Fruit fly (Drosophila melanogaster) whole organism, embryonic: Measurements from ENCODE around the gene CG6959.
A peak's percentile ranks its signal among the peaks of the same experiment; 100 is the strongest.

Experiments used
- Awh ChIP-seq: fragments of 200-800 bp; sonication (Bioruptor generic); IDR thresholded peaks from 2 replicates; pipeline ENCODE4, ENCODE4 v1.3.6; 2022; ENCODE audit warnings: missing biosample characterization, missing genetic modification characterization
- CG12299 ChIP-seq: fragments of 200-800 bp; sonication (Bioruptor generic); optimal IDR thresholded peaks from 2 replicates; lab custom pipeline; 2018; ENCODE audit warnings: missing biosample characterization, mild to moderate bottlenecking, missing genetic modification characterization
- CG14050 ChIP-seq: fragments of 200-800 bp; sonication (Bioruptor generic); IDR thresholded peaks from 3 replicates; pipeline ENCODE4 v1.3.6; 2022; ENCODE audit warnings: missing biosample characterization, missing genetic modification characterization
- CG1529 ChIP-seq: fragments of 200-800 bp; sonication (Bioruptor generic); optimal IDR thresholded peaks from 3 replicates; lab custom pipeline; 2018; ENCODE audit warnings: missing biosample characterization, missing genetic modification characterization
- CG15479 ChIP-seq: fragments of 200-800 bp; sonication (Bioruptor generic); optimal IDR thresholded peaks from 3 replicates; lab custom pipeline; 2019; ENCODE audit warnings: missing biosample characterization, mild to moderate bottlenecking, missing genetic modification characterization, moderate library complexity
- CG17802 ChIP-seq: fragments of 200-800 bp; sonication (Bioruptor generic); optimal IDR thresholded peaks from 2 replicates; lab custom pipeline; 2018; ENCODE audit warnings: missing biosample characterization, mild to moderate bottlenecking, missing genetic modification characterization, moderate library complexity
- CG18262 ChIP-seq: fragments of 200-800 bp; optimal IDR thresholded peaks from 3 replicates; lab custom pipeline; 2019; ENCODE audit warnings: missing biosample characterization, mild to moderate bottlenecking, missing genetic modification characterization, moderate library complexity
- CG18599 ChIP-seq: fragments of 200-800 bp; sonication (Bioruptor generic); optimal IDR thresholded peaks from 3 replicates; lab custom pipeline; 2017; ENCODE audit warnings: missing biosample characterization, missing genetic modification characterization, mild to moderate bottlenecking, moderate library complexity, missing genetic modification reagents
- CG18764 ChIP-seq: fragments of 200-800 bp; sonication (Bioruptor generic); optimal IDR thresholded peaks from 3 replicates; lab custom pipeline; 2016; ENCODE audit warnings: missing biosample characterization, missing genetic modification characterization
- CG2889 ChIP-seq: fragments of 200-800 bp; sonication (Bioruptor generic); IDR thresholded peaks from 3 replicates; pipeline ENCODE4 v1.3.6; 2022; ENCODE audit warnings: missing biosample characterization, missing genetic modification characterization
- CG3407 ChIP-seq: fragments of 200-800 bp; sonication (Bioruptor generic); optimal IDR thresholded peaks from 2 replicates; lab custom pipeline; 2018; ENCODE audit warnings: missing biosample characterization, mild to moderate bottlenecking, missing genetic modification characterization
- CG3838 ChIP-seq: fragments of 200-800 bp; sonication (Bioruptor generic); optimal IDR thresholded peaks from 3 replicates; lab custom pipeline; 2016; ENCODE audit warnings: missing biosample characterization, missing genetic modification characterization
- CG3995 ChIP-seq: fragments of 200-800 bp; sonication (Bioruptor generic); optimal IDR thresholded peaks from 3 replicates; lab custom pipeline; 2016; ENCODE audit warnings: missing biosample characterization, missing genetic modification characterization
- CG6654 ChIP-seq: fragments of 200-800 bp; sonication (Bioruptor generic); optimal IDR thresholded peaks from 2 replicates; lab custom pipeline; 2017; ENCODE audit warnings: missing biosample characterization, mild to moderate bottlenecking, missing genetic modification characterization
- CG6791 ChIP-seq: fragments of 200-800 bp; sonication (Bioruptor generic); IDR thresholded peaks from 3 replicates; pipeline ENCODE4 v1.3.6; 2022; ENCODE audit warnings: missing biosample characterization, missing genetic modification characterization; ENCODE audit not compliant: partially characterized antibody
- CG7271 ChIP-seq: fragments of 200-800 bp; sonication (Bioruptor generic); optimal IDR thresholded peaks from 2 replicates; lab custom pipeline; 2018; ENCODE audit warnings: missing biosample characterization, mild to moderate bottlenecking, missing genetic modification characterization, moderate library complexity
- CG7556 ChIP-seq: fragments of 200-800 bp; sonication (Bioruptor generic); optimal IDR thresholded peaks from 2 replicates; lab custom pipeline; 2017; ENCODE audit warnings: missing biosample characterization, mild to moderate bottlenecking, missing genetic modification characterization
- Deaf1 ChIP-seq: fragments of 200-800 bp; optimal IDR thresholded peaks from 3 replicates; lab custom pipeline; 2019; ENCODE audit warnings: missing biosample characterization, mild to moderate bottlenecking, missing genetic modification characterization, moderate library complexity
- E2f2 ChIP-seq: fragments of 200-800 bp; sonication (Bioruptor generic); IDR thresholded peaks from 2 replicates; pipeline ENCODE4 v1.3.6; 2022; ENCODE audit warnings: missing biosample characterization, missing genetic modification characterization
- Eip74EF ChIP-seq, 2 experiments: fragments of 200-800 bp in 1 of 2; fragments of >200 bp in 1 of 2; sonication (Bioruptor generic) in 1 of 2; optimal IDR thresholded peaks; 2 replicates each; lab custom pipeline; 2017 to 2019; ENCODE audit warnings: missing biosample characterization in 2 of 2, missing genetic modification characterization in 2 of 2, mild to moderate bottlenecking in 1 of 2, moderate library complexity in 1 of 2
- Elba2 ChIP-seq: fragments of 200-800 bp; sonication (Bioruptor generic); optimal IDR thresholded peaks from 3 replicates; lab custom pipeline; 2016; ENCODE audit warnings: missing biosample characterization, missing genetic modification characterization
- Ets97D ChIP-seq: fragments of 200-800 bp; sonication (Bioruptor generic); optimal IDR thresholded peaks from 3 replicates; lab custom pipeline; 2016; ENCODE audit warnings: missing biosample characterization, missing genetic modification characterization
- Hr39 ChIP-seq: fragments of >200 bp; optimal IDR thresholded peaks from 2 replicates; lab custom pipeline; 2017
- Hsf ChIP-seq: fragments of 200-800 bp; sonication (Bioruptor generic); optimal IDR thresholded peaks from 3 replicates; lab custom pipeline; 2016; ENCODE audit warnings: missing biosample characterization, missing genetic modification characterization
- Lhr ChIP-seq: fragments of 200-800 bp; sonication (Bioruptor generic); optimal IDR thresholded peaks from 3 replicates; lab custom pipeline; 2017; ENCODE audit warnings: mild to moderate bottlenecking, missing biosample characterization, missing genetic modification reagents, missing genetic modification characterization
- Meics ChIP-seq: fragments of 200-800 bp; sonication (Bioruptor generic); optimal IDR thresholded peaks from 2 replicates; lab custom pipeline; 2017; ENCODE audit warnings: missing biosample characterization, mild to moderate bottlenecking, missing genetic modification characterization
- Nf-YB ChIP-seq: fragments of 200-800 bp; sonication (Bioruptor generic); optimal IDR thresholded peaks from 3 replicates; lab custom pipeline; 2019; ENCODE audit warnings: missing biosample characterization, mild to moderate bottlenecking, missing genetic modification characterization, moderate library complexity
- Usf ChIP-seq: fragments of 200-800 bp; sonication (Bioruptor generic); optimal IDR thresholded peaks from 2 replicates; lab custom pipeline; 2017; ENCODE audit warnings: missing genotype, missing biosample characterization, missing genetic modification characterization
- bbx ChIP-seq: fragments of 200-800 bp; sonication (Bioruptor generic); IDR thresholded peaks from 2 replicates; pipeline ENCODE4 v1.3.6; 2022; ENCODE audit warnings: missing biosample characterization, missing genetic modification characterization; ENCODE audit not compliant: partially characterized antibody
- bigmax ChIP-seq: fragments of 200-800 bp; sonication (Bioruptor generic); optimal IDR thresholded peaks from 2 replicates; lab custom pipeline; 2018; ENCODE audit warnings: missing biosample characterization, mild to moderate bottlenecking, missing genetic modification characterization
- bowl ChIP-seq: fragments of 200-800 bp; sonication (Bioruptor generic); IDR thresholded peaks from 2 replicates; pipeline ENCODE4 v1.3.6; 2022; ENCODE audit warnings: missing biosample characterization, missing genetic modification characterization
- cad ChIP-seq: fragments of >200 bp; optimal IDR thresholded peaks from 2 replicates; lab custom pipeline; 2017; ENCODE audit warnings: missing biosample characterization, missing genetic modification characterization
- chm ChIP-seq: fragments of 200-800 bp; sonication (Bioruptor generic); IDR thresholded peaks from 2 replicates; pipeline ENCODE4 v1.3.6; 2022; ENCODE audit warnings: missing biosample characterization, missing genetic modification characterization
- da ChIP-seq: fragments of 200-800 bp; sonication (Bioruptor generic); optimal IDR thresholded peaks from 2 replicates; lab custom pipeline; 2016; ENCODE audit warnings: missing biosample characterization, missing genetic modification characterization
- dan ChIP-seq: fragments of 200-800 bp; sonication (Bioruptor generic); IDR thresholded peaks from 2 replicates; pipeline ENCODE4 v1.3.6; 2022; ENCODE audit warnings: missing biosample characterization, missing genetic modification characterization
- dmrt11E ChIP-seq: fragments of 200-800 bp; sonication (Bioruptor generic); optimal IDR thresholded peaks from 3 replicates; lab custom pipeline; 2018; ENCODE audit warnings: missing biosample characterization, mild to moderate bottlenecking, missing genetic modification characterization, moderate library complexity
- fd96Cb ChIP-seq: fragments of 200-800 bp; sonication (Bioruptor generic); optimal IDR thresholded peaks from 2 replicates; lab custom pipeline; 2018; ENCODE audit warnings: missing biosample characterization, mild to moderate bottlenecking, missing genetic modification characterization, moderate library complexity
- gem ChIP-seq: fragments of 200-800 bp; sonication (Bioruptor generic); optimal IDR thresholded peaks from 2 replicates; lab custom pipeline; 2019; ENCODE audit warnings: missing biosample characterization, mild to moderate bottlenecking, missing genetic modification characterization, moderate library complexity
- gro ChIP-seq: fragments of 200-800 bp; sonication (Bioruptor generic); optimal IDR thresholded peaks from 2 replicates; lab custom pipeline; 2016; ENCODE audit warnings: missing biosample characterization, missing genetic modification characterization
- hth ChIP-seq: fragments of >200 bp; optimal IDR thresholded peaks from 2 replicates; lab custom pipeline; 2017; ENCODE audit warnings: inconsistent platforms
- ken ChIP-seq: fragments of 200-800 bp; sonication (Bioruptor generic); IDR thresholded peaks from 3 replicates; pipeline ENCODE4 v1.3.6; 2022; ENCODE audit warnings: missing biosample characterization, missing genetic modification characterization
- lab ChIP-seq: fragments of 200-800 bp; sonication (Bioruptor generic); optimal IDR thresholded peaks from 3 replicates; lab custom pipeline; 2017; ENCODE audit warnings: missing biosample characterization, missing genetic modification characterization, mild to moderate bottlenecking, moderate library complexity, missing genetic modification reagents
- maf-S ChIP-seq: fragments of 200-800 bp; sonication (Bioruptor generic); optimal IDR thresholded peaks from 2 replicates; lab custom pipeline; 2016; ENCODE audit warnings: missing biosample characterization, missing genetic modification characterization
- sens ChIP-seq: fragments of 200-800 bp; sonication (Bioruptor generic); peaks from one replicate; lab custom pipeline; 2016; ENCODE audit warnings: missing biosample characterization, missing genetic modification characterization
- sima ChIP-seq: fragments of 200-800 bp; sonication (Bioruptor generic); optimal IDR thresholded peaks from 2 replicates; lab custom pipeline; 2016; ENCODE audit warnings: missing biosample characterization, missing genetic modification characterization
- stwl ChIP-seq: fragments of 200-800 bp; sonication (Bioruptor generic); optimal IDR thresholded peaks from 3 replicates; lab custom pipeline; 2018; ENCODE audit warnings: missing biosample characterization, mild to moderate bottlenecking, missing genetic modification characterization, moderate library complexity
- trem ChIP-seq: fragments of 200-800 bp; optimal IDR thresholded peaks from 3 replicates; lab custom pipeline; 2019; ENCODE audit warnings: missing biosample characterization, mild to moderate bottlenecking, missing genetic modification characterization, moderate library complexity
- tup ChIP-seq: fragments of 200-800 bp; sonication (Bioruptor generic); optimal IDR thresholded peaks from 2 replicates; lab custom pipeline; 2016; ENCODE audit warnings: missing biosample characterization, mild to moderate bottlenecking, missing genetic modification characterization, moderate library complexity
- vnd ChIP-seq: fragments of 200-800 bp; sonication (Bioruptor generic); IDR thresholded peaks from 3 replicates; pipeline ENCODE4 v1.3.6; 2022; ENCODE audit warnings: missing biosample characterization, missing genetic modification characterization; ENCODE audit not compliant: partially characterized antibody
- wor ChIP-seq: fragments of 200-800 bp; sonication (Bioruptor generic); IDR thresholded peaks from 2 replicates; pipeline ENCODE4 v1.3.6; 2022; ENCODE audit warnings: missing biosample characterization, missing genetic modification characterization
- zen2 ChIP-seq: fragments of 200-800 bp; sonication (Bioruptor generic); IDR thresholded peaks from 3 replicates; pipeline ENCODE4 v1.3.6; 2022; ENCODE audit warnings: missing biosample characterization, missing genetic modification characterization; ENCODE audit not compliant: partially characterized antibody

CG6959 gene

dm6 chr3R:11882506-11882953 is 13.3 kb upstream of the CG6959 start, which contains the start of the genes CG6962 and CG31368:
TSS of gene CG6962 (minus strand) at chr3R:11882534.
TSS of gene CG31368 (plus strand) at chr3R:11882790.
- TF ChIP-seq CG6654 (GFP tag; lab: Kevin White, UChicago) (peak; percentile 21), CG14050 (GFP tag; lab: Robert Waterston, UW) (peak; percentile 59), Usf (GFP tag; lab: Kevin White, UChicago) (peak; percentile 66), zen2 (GFP tag; lab: Robert Waterston, UW) (no peak), chm (no peak), sens (GFP tag; lab: Kevin White, UChicago) (peak; percentile 94), Meics (peak; percentile 81), Lhr (GFP tag; lab: Kevin White, UChicago) (peak; percentile 85), CG3838 (GFP tag; lab: Kevin White, UChicago) (peak; percentile 31), CG18764 (GFP tag; lab: Kevin White, UChicago) (peak; percentile 76), stwl (peak; percentile 78), Ets97D (GFP tag; lab: Kevin White, UChicago) (peak; percentile 70), E2f2 (peak; percentile 62), tup (GFP tag; lab: Kevin White, UChicago) (peak; percentile 54), Nf-YB (GFP tag; lab: Kevin White, UChicago) (peak; percentile 53), CG18599 (GFP tag; lab: Kevin White, UChicago) (peak; percentile 76), fd96Cb (peak; percentile 84), CG18262 (tag; lab: Kevin White, UChicago) (peak; percentile 80), dan (GFP tag; lab: Robert Waterston, UW) (no peak), hth (lab: Kevin White, UChicago) (no peak), sima (GFP tag; lab: Kevin White, UChicago) (no peak), Deaf1 (tag; lab: Kevin White, UChicago) (peak; percentile 43), ken (GFP tag; lab: Robert Waterston, UW) (peak; percentile 74; the same call in 2 of the 3 replicates), lab (GFP tag; lab: Kevin White, UChicago) (no peak), Eip74EF (GFP tag; optimal IDR thresholded peaks at IDR 0.05; lab: Kevin White, UChicago) (peak in 1 of 2 experiments; percentile 57), wor (peak; percentile 15; the same call in 1 of the 2 replicates), CG6791 (GFP tag; lab: Robert Waterston, UW) (no peak), da (peak; percentile 10), CG7556 (GFP tag; lab: Kevin White, UChicago) (peak; percentile 72), trem (peak; percentile 95), gem (tag; lab: Kevin White, UChicago) (peak; percentile 93), CG7271 (tag; lab: Kevin White, UChicago) (peak; percentile 48), dmrt11E (tag; lab: Kevin White, UChicago) (peak; percentile 86), Awh (GFP tag; lab: Robert Waterston, UW) (peak; percentile 58; the same call in 1 of the 2 replicates), gro (peak; percentile 32), Hsf (GFP tag; lab: Kevin White, UChicago) (peak; percentile 84), CG3995 (GFP tag; lab: Kevin White, UChicago) (peak; percentile 54), bowl (GFP tag; lab: Robert Waterston, UW) (peak; percentile 55; the same call in 1 of the 2 replicates), Elba2 (GFP tag; lab: Kevin White, UChicago) (peak; percentile 32), maf-S (peak; percentile 55), CG3407 (GFP tag; lab: Kevin White, UChicago) (peak; percentile 53), bigmax (GFP tag; lab: Kevin White, UChicago) (no peak), vnd (GFP tag; lab: Robert Waterston, UW) (no peak), cad (no peak), Hr39 (no peak), CG2889 (peak; percentile 64; the same call in 2 of the 3 replicates), CG1529 (GFP tag; lab: Kevin White, UChicago) (peak; percentile 28), CG17802 (peak; percentile 82), CG12299 (peak; percentile 73), bbx (GFP tag; lab: Robert Waterston, UW) (no peak), CG15479 (GFP tag; lab: Kevin White, UChicago) (no peak)
